Fruit fly (Drosophila melanogaster): ENCODE measurements around the gene CG34448.

The CG34448 gene

dm6 chr2L:2373818-2374746, 43.7 kb downstream of the CG34448 start, which contains the start of the genes CG3609 and CG15390 (continued):
- TF ChIP-seq seq (GFP tag; IDR thresholded peaks at IDR 0.05) (no peak), Lpt (GFP tag; optimal IDR thresholded peaks at IDR 0.05) (no peak), nerfin-2 (GFP tag; IDR thresholded peaks at IDR 0.05; ENCODE audit: partially characterized antibody) (no peak), CG13624 (GFP tag; optimal IDR thresholded peaks at IDR 0.05) (peak; percentile 96), hkb (optimal IDR thresholded peaks at IDR 0.05) (no peak), hkb (GFP tag; IDR thresholded peaks at IDR 0.05) (peak; percentile 68), CG9215 (GFP tag; IDR thresholded peaks at IDR 0.05) (peak; percentile 68), CG2199 (GFP tag; IDR thresholded peaks at IDR 0.05) (peak; percentile 61; the same call in 2 of the 3 replicates), CG16863 (GFP tag; optimal IDR thresholded peaks at IDR 0.05) (peak; percentile 84), cas (GFP tag; IDR thresholded peaks at IDR 0.05) (peak; percentile 47; the same call in 1 of the 2 replicates), HLH54F (GFP tag; optimal IDR thresholded peaks at IDR 0.05) (peak; percentile 93), NC2α (GFP tag; optimal IDR thresholded peaks at IDR 0.05) (peak; percentile 51), vvl (GFP tag; IDR thresholded peaks at IDR 0.05) (peak; percentile 94), trem (tag; optimal IDR thresholded peaks at IDR 0.05) (peak; percentile 10), Oli (tag; optimal IDR thresholded peaks at IDR 0.05) (peak; percentile 30), Doc2 (GFP tag; IDR thresholded peaks at IDR 0.05) (no peak), ATbp (GFP tag; optimal IDR thresholded peaks at IDR 0.05) (peak; percentile 62), Dref (GFP tag; IDR thresholded peaks at IDR 0.05) (peak; percentile 50), bigmax (GFP tag; optimal IDR thresholded peaks at IDR 0.05) (no peak), phol (tag; optimal IDR thresholded peaks at IDR 0.05) (peak; percentile 46), Atf-2 (GFP tag; optimal IDR thresholded peaks at IDR 0.05) (peak; percentile 80), CG9797 (GFP tag; optimal IDR thresholded peaks at IDR 0.05) (no peak), gt (GFP tag; IDR thresholded peaks at IDR 0.05) (no peak), CG34224 (GFP tag; IDR thresholded peaks at IDR 0.05; ENCODE audit: partially characterized antibody) (peak; percentile 51; the same call in 1 of the 3 replicates), schlank (tag; optimal IDR thresholded peaks at IDR 0.05) (peak; percentile 92), otp (GFP tag; IDR thresholded peaks at IDR 0.05) (peak; percentile 92), CG10543 (GFP tag; optimal IDR thresholded peaks at IDR 0.05) (peak; percentile 90), jigr1 (GFP tag; IDR thresholded peaks at IDR 0.05) (no peak), Xrp1 (GFP tag; IDR thresholded peaks at IDR 0.05) (peak; percentile 82), usp (GFP tag; optimal IDR thresholded peaks at IDR 0.05) (no peak), CG3726 (GFP tag; IDR thresholded peaks at IDR 0.05) (0 out of 3 replicates have a peak, but pooled peaks have one; percentile 17), CG16815 (GFP tag; optimal IDR thresholded peaks at IDR 0.05) (peak; percentile 48), CG18764 (GFP tag; optimal IDR thresholded peaks at IDR 0.05) (peak; percentile 28), D19B (GFP tag; optimal IDR thresholded peaks at IDR 0.05) (no peak), pan (optimal IDR thresholded peaks at IDR 0.05) (no peak), pan (GFP tag; optimal IDR thresholded peaks at IDR 0.05 in 1 of 2, IDR thresholded peaks at IDR 0.05 in 1 of 2) (peak in 1 of 2 experiments; percentile 75), CG1603 (tag; optimal IDR thresholded peaks at IDR 0.05) (peak; percentile 87), slbo (GFP tag; IDR thresholded peaks at IDR 0.05) (peak; percentile 93), grau (tag; optimal IDR thresholded peaks at IDR 0.05) (peak; percentile 74), Hand (GFP tag; optimal IDR thresholded peaks at IDR 0.05) (peak; percentile 67), CG10565 (GFP tag; optimal IDR thresholded peaks at IDR 0.05) (no peak), CG15696 (tag; optimal IDR thresholded peaks at IDR 0.05) (peak; percentile 61), ind (GFP tag; optimal IDR thresholded peaks at IDR 0.05) (peak; percentile 75), jumu (GFP tag; optimal IDR thresholded peaks at IDR 0.05) (peak; percentile 91), CG2129 (GFP tag; IDR thresholded peaks at IDR 0.05; ENCODE audit: partially characterized antibody) (no peak), CG18262 (tag; optimal IDR thresholded peaks at IDR 0.05) (peak; percentile 61), Dip3 (GFP tag; optimal IDR thresholded peaks at IDR 0.05) (peak; percentile 81), bowl (GFP tag; IDR thresholded peaks at IDR 0.05) (peak; percentile 29; the same call in 1 of the 2 replicates), pzg (GFP tag; optimal IDR thresholded peaks at IDR 0.05) (peak; percentile 80)
